Fruit fly (Drosophila melanogaster) S2 (cell line): ENCODE results near the gene ChT.

Source experiments
- CG8478 ChIP-seq: fragments of >200 bp; optimal IDR thresholded peaks from 2 replicates; lab custom pipeline; 2018
- CTCF ChIP-seq, 2 experiments: fragments of >200 bp; optimal IDR thresholded peaks; 2 replicates each; lab custom pipeline; 2018

- TF ChIP-seq CTCF (optimal IDR thresholded peaks at IDR 0.05; lab: Kevin White, UChicago) (no peak), CG8478 (lab: Kevin White, UChicago) (no peak)
Measured at dm6 chr3R:18732381-18732780, 52.0 kb downstream of the ChT start, which contains the start of gene CG14302.
